Worm (Caenorhabditis elegans) whole organism, late embryonic: Measurements from ENCODE around the gene abts-2.

Experiments used
- ama-1 ChIP-seq: fragments of 150-350 bp; optimal IDR thresholded peaks from 2 replicates; lab custom pipeline; 2014
- ceh-24 ChIP-seq: sonication (generic microtip); optimal IDR thresholded peaks from 2 replicates; lab custom pipeline; 2016; ENCODE audit warnings: mild to moderate bottlenecking, missing genetic modification characterization, missing compliant biosample characterization
- pag-3 ChIP-seq: sonication (generic microtip); optimal IDR thresholded peaks from 2 replicates; lab custom pipeline; 2016; ENCODE audit warnings: missing compliant biosample characterization, missing genetic modification characterization, borderline replicate concordance
- sdc-2 ChIP-seq: sonication (generic microtip); optimal IDR thresholded peaks from 2 replicates; lab custom pipeline; 2016; ENCODE audit warnings: missing genotype, missing genetic modification characterization, missing compliant biosample characterization

DNA sequence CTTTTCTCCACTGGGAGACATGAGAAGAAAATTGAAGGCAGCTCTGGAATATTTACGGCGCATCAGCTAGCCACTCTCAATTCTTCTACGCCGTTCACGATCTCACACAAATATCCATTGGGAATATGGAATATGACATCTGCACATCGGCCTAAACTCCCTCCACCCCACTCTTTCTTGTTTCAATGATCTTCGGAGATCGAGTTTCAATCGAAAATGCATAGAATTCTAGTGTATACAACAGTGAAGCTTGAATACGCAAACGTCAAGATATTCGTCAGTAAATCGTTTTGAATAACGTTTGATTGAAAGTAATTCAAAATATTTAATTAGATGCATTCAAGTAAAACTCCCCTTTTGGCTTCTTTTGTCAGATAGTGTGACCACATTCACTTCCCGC, 33.7 kb upstream of the abts-2 start:
- no peak for TF ChIP-seq ama-1 (lab: Kevin White, UChicago)
- no peak for TF ChIP-seq pag-3 (tag; lab: Kevin White, UChicago)
- no peak for TF ChIP-seq sdc-2
- no peak for TF ChIP-seq ceh-24
